Fruit fly (Drosophila melanogaster) whole organism, embryonic: ENCODE data around the gene Ubc6.

ENCODE experiments used
- Atf-2 ChIP-seq: fragments of 200-800 bp; sonication (Bioruptor generic); optimal IDR thresholded peaks from 2 replicates; lab custom pipeline; 2016; ENCODE audit warnings: missing biosample characterization, missing genetic modification characterization
- BtbVII ChIP-seq: fragments of 200-800 bp; sonication (Bioruptor generic); optimal IDR thresholded peaks from 3 replicates; lab custom pipeline; 2017; ENCODE audit warnings: missing biosample characterization, mild to moderate bottlenecking, missing genetic modification characterization
- CG10209 ChIP-seq: fragments of 200-800 bp; sonication (Bioruptor generic); optimal IDR thresholded peaks from 3 replicates; lab custom pipeline; 2017; ENCODE audit warnings: missing biosample characterization, mild to moderate bottlenecking, missing genetic modification characterization, missing genetic modification reagents
- CG10267 ChIP-seq: fragments of 200-800 bp; sonication (Bioruptor generic); optimal IDR thresholded peaks from 2 replicates; lab custom pipeline; 2018; ENCODE audit warnings: missing biosample characterization, mild to moderate bottlenecking, missing genetic modification characterization, moderate library complexity
- CG11085 ChIP-seq: fragments of 200-800 bp; sonication (Bioruptor generic); IDR thresholded peaks from 2 replicates; pipeline ENCODE4 v1.3.6; 2022; ENCODE audit warnings: missing biosample characterization, missing genetic modification characterization
- CG13894 ChIP-seq: fragments of 200-800 bp; sonication (Bioruptor generic); optimal IDR thresholded peaks from 3 replicates; lab custom pipeline; 2018; ENCODE audit warnings: missing biosample characterization, mild to moderate bottlenecking, missing genetic modification characterization, moderate library complexity
- CG14965 ChIP-seq: fragments of 200-800 bp; sonication (Bioruptor generic); optimal IDR thresholded peaks from 2 replicates; lab custom pipeline; 2016; ENCODE audit warnings: missing biosample characterization, missing genetic modification characterization, borderline replicate concordance
- CG15696 ChIP-seq: fragments of 200-800 bp; sonication (Bioruptor generic); optimal IDR thresholded peaks from 2 replicates; lab custom pipeline; 2019; ENCODE audit warnings: missing biosample characterization, mild to moderate bottlenecking, missing genetic modification characterization, moderate library complexity
- CG1603 ChIP-seq: fragments of 200-800 bp; sonication (Bioruptor generic); optimal IDR thresholded peaks from 2 replicates; lab custom pipeline; 2019; ENCODE audit warnings: missing biosample characterization, mild to moderate bottlenecking, missing genetic modification characterization, moderate library complexity
- CG16779 ChIP-seq: fragments of 200-800 bp; sonication (Bioruptor generic); IDR thresholded peaks from 2 replicates; pipeline ENCODE4 v1.3.6; 2022; ENCODE audit warnings: missing biosample characterization, missing genetic modification characterization
- CG17912 ChIP-seq: fragments of 200-800 bp; sonication (Bioruptor generic); optimal IDR thresholded peaks from 2 replicates; lab custom pipeline; 2018; ENCODE audit warnings: missing biosample characterization, mild to moderate bottlenecking, missing genetic modification characterization
- CG18599 ChIP-seq: fragments of 200-800 bp; sonication (Bioruptor generic); optimal IDR thresholded peaks from 3 replicates; lab custom pipeline; 2017; ENCODE audit warnings: missing biosample characterization, missing genetic modification characterization, mild to moderate bottlenecking, moderate library complexity, missing genetic modification reagents
- CG2129 ChIP-seq: fragments of 200-800 bp; sonication (Bioruptor generic); IDR thresholded peaks from 2 replicates; pipeline ENCODE4 v1.3.6; 2022; ENCODE audit warnings: missing biosample characterization, missing genetic modification characterization; ENCODE audit not compliant: partially characterized antibody
- CG2875 ChIP-seq: fragments of 200-800 bp; sonication (Bioruptor generic); optimal IDR thresholded peaks from 2 replicates; lab custom pipeline; 2017; ENCODE audit warnings: missing biosample characterization, mild to moderate bottlenecking, missing genetic modification characterization, missing genetic modification reagents
- CG3065 ChIP-seq: fragments of 200-800 bp; sonication (Bioruptor generic); optimal IDR thresholded peaks from 2 replicates; lab custom pipeline; 2016; ENCODE audit warnings: missing biosample characterization, missing genetic modification characterization
- CG34376 ChIP-seq: fragments of 200-800 bp; sonication (Bioruptor generic); optimal IDR thresholded peaks from 2 replicates; lab custom pipeline; 2018; ENCODE audit warnings: missing biosample characterization, mild to moderate bottlenecking, missing genetic modification characterization
- CG3838 ChIP-seq: fragments of 200-800 bp; sonication (Bioruptor generic); optimal IDR thresholded peaks from 3 replicates; lab custom pipeline; 2016; ENCODE audit warnings: missing biosample characterization, missing genetic modification characterization
- CG4730 ChIP-seq: fragments of 200-800 bp; sonication (Bioruptor generic); IDR thresholded peaks from 2 replicates; pipeline ENCODE4 v1.3.6; 2022; ENCODE audit warnings: missing biosample characterization, missing genetic modification characterization
- CG7963 ChIP-seq: fragments of 200-800 bp; sonication (Bioruptor generic); IDR thresholded peaks from 3 replicates; pipeline ENCODE4 v1.3.6; 2022; ENCODE audit warnings: missing biosample characterization, missing genetic modification characterization; ENCODE audit not compliant: partially characterized antibody
- CG8924 ChIP-seq: fragments of 200-800 bp; optimal IDR thresholded peaks from 3 replicates; lab custom pipeline; 2019; ENCODE audit warnings: missing biosample characterization, mild to moderate bottlenecking, missing genetic modification characterization, moderate library complexity
- CG9437 ChIP-seq: fragments of 200-800 bp; sonication (Bioruptor generic); optimal IDR thresholded peaks from 2 replicates; lab custom pipeline; 2018; ENCODE audit warnings: missing biosample characterization, mild to moderate bottlenecking, missing genetic modification characterization
- CG9817 ChIP-seq: fragments of 200-800 bp; sonication (Bioruptor generic); optimal IDR thresholded peaks from 2 replicates; lab custom pipeline; 2018; ENCODE audit warnings: missing biosample characterization, mild to moderate bottlenecking, missing genetic modification characterization, moderate library complexity
- D ChIP-seq, 2 experiments: fragments of 200-800 bp in 1 of 2; fragments of >200 bp in 1 of 2; sonication (Bioruptor generic) in 1 of 2; optimal IDR thresholded peaks; 2 replicates in 1 of 2; 3 replicates in 1 of 2; lab custom pipeline; 2017; ENCODE audit warnings: mild to moderate bottlenecking in 1 of 2, missing biosample characterization in 1 of 2, missing genetic modification characterization in 1 of 2, missing genetic modification reagents in 1 of 2
- D19A ChIP-seq: fragments of 200-800 bp; optimal IDR thresholded peaks from 3 replicates; lab custom pipeline; 2019; ENCODE audit warnings: missing biosample characterization, mild to moderate bottlenecking, missing genetic modification characterization, moderate library complexity
- Dek ChIP-seq: fragments of 200-800 bp; sonication (Bioruptor generic); optimal IDR thresholded peaks from 3 replicates; lab custom pipeline; 2019; ENCODE audit warnings: missing biosample characterization, mild to moderate bottlenecking, missing genetic modification characterization, moderate library complexity
- Dref ChIP-seq: fragments of 200-800 bp; sonication (Bioruptor generic); IDR thresholded peaks from 2 replicates; pipeline ENCODE4 v1.3.6; 2022; ENCODE audit warnings: missing biosample characterization, missing genetic modification characterization
- Drgx ChIP-seq: fragments of 200-800 bp; sonication (Bioruptor generic); IDR thresholded peaks from 2 replicates; pipeline ENCODE4 v1.3.6; 2022; ENCODE audit warnings: missing biosample characterization, missing genetic modification characterization
- Fer2 ChIP-seq: fragments of 200-800 bp; sonication (Bioruptor generic); optimal IDR thresholded peaks from 2 replicates; lab custom pipeline; 2018; ENCODE audit warnings: missing biosample characterization, mild to moderate bottlenecking, missing genetic modification characterization, moderate library complexity
- Hr39 ChIP-seq: fragments of >200 bp; optimal IDR thresholded peaks from 2 replicates; lab custom pipeline; 2017
- Med ChIP-seq: fragments of 200-800 bp; sonication (Bioruptor generic); peaks from one replicate; lab custom pipeline; 2016; ENCODE audit warnings: missing biosample characterization, missing genetic modification characterization, mild to moderate bottlenecking, inconsistent platforms, moderate library complexity
- NFAT ChIP-seq: fragments of 200-800 bp; sonication (Bioruptor generic); IDR thresholded peaks from 2 replicates; pipeline ENCODE4 v1.3.6; 2022; ENCODE audit warnings: missing biosample characterization, missing genetic modification characterization
- Pdp1 ChIP-seq, 2 experiments: fragments of 200-800 bp; sonication (Bioruptor generic); optimal IDR thresholded peaks; 3 replicates each; lab custom pipeline; 2016; ENCODE audit warnings: missing biosample characterization in 2 of 2, missing genetic modification characterization in 2 of 2, mild to moderate bottlenecking in 1 of 2, moderate library complexity in 1 of 2
- ci ChIP-seq: fragments of 200-800 bp; sonication (Bioruptor generic); IDR thresholded peaks from 3 replicates; pipeline ENCODE4 v1.3.6; 2022; ENCODE audit warnings: missing biosample characterization, missing genetic modification characterization
- corto ChIP-seq: fragments of 200-800 bp; sonication (Bioruptor generic); optimal IDR thresholded peaks from 2 replicates; lab custom pipeline; 2016; ENCODE audit warnings: missing biosample characterization, mild to moderate bottlenecking, missing genetic modification characterization, moderate library complexity
- dan ChIP-seq: fragments of 200-800 bp; sonication (Bioruptor generic); IDR thresholded peaks from 2 replicates; pipeline ENCODE4 v1.3.6; 2022; ENCODE audit warnings: missing biosample characterization, missing genetic modification characterization
- dati ChIP-seq: fragments of 200-800 bp; sonication (Bioruptor generic); IDR thresholded peaks from 2 replicates; pipeline ENCODE4 v1.3.6; 2022; ENCODE audit warnings: missing biosample characterization, missing genetic modification characterization
- disco-r ChIP-seq: fragments of 200-800 bp; sonication (Bioruptor generic); optimal IDR thresholded peaks from 2 replicates; lab custom pipeline; 2016; ENCODE audit warnings: missing biosample characterization, missing genetic modification characterization
- eve ChIP-seq, 2 experiments: fragments of >200 bp; optimal IDR thresholded peaks; 2 replicates each; lab custom pipeline; 2017; ENCODE audit warnings: missing biosample characterization in 2 of 2, missing genetic modification characterization in 2 of 2
- gcm ChIP-seq: fragments of 200-800 bp; sonication (Bioruptor generic); optimal IDR thresholded peaks from 2 replicates; lab custom pipeline; 2019; ENCODE audit warnings: missing biosample characterization, mild to moderate bottlenecking, missing genetic modification characterization, moderate library complexity
- insv ChIP-seq, 2 experiments: fragments of 200-800 bp; sonication (Bioruptor generic); optimal IDR thresholded peaks; 3 replicates each; lab custom pipeline; 2016 to 2018; ENCODE audit warnings: missing biosample characterization in 2 of 2, missing genetic modification characterization in 2 of 2
- lab ChIP-seq: fragments of 200-800 bp; sonication (Bioruptor generic); optimal IDR thresholded peaks from 3 replicates; lab custom pipeline; 2017; ENCODE audit warnings: missing biosample characterization, missing genetic modification characterization, mild to moderate bottlenecking, moderate library complexity, missing genetic modification reagents
- org-1 ChIP-seq: fragments of 200-800 bp; sonication (Bioruptor generic); optimal IDR thresholded peaks from 2 replicates; lab custom pipeline; 2017; ENCODE audit warnings: missing biosample characterization, missing genetic modification characterization
- p53 ChIP-seq: fragments of 200-800 bp; sonication (Bioruptor generic); optimal IDR thresholded peaks from 2 replicates; lab custom pipeline; 2016; ENCODE audit warnings: missing biosample characterization, missing genetic modification characterization
- pb ChIP-seq: fragments of 200-800 bp; sonication (Bioruptor generic); optimal IDR thresholded peaks from 3 replicates; lab custom pipeline; 2016; ENCODE audit warnings: missing biosample characterization, missing genetic modification characterization
- pho ChIP-seq: fragments of 200-800 bp; sonication (Bioruptor generic); optimal IDR thresholded peaks from 2 replicates; lab custom pipeline; 2016; ENCODE audit warnings: missing biosample characterization, missing genetic modification characterization
- ro ChIP-seq: fragments of 200-800 bp; sonication (Bioruptor generic); IDR thresholded peaks from 2 replicates; pipeline ENCODE4 v1.3.6; 2022; ENCODE audit warnings: missing biosample characterization, missing genetic modification characterization
- tin ChIP-seq: fragments of 200-800 bp; sonication (Bioruptor generic); optimal IDR thresholded peaks from 3 replicates; lab custom pipeline; 2016; ENCODE audit warnings: missing biosample characterization, missing genetic modification characterization
- tna ChIP-seq: fragments of 200-800 bp; sonication (Bioruptor generic); IDR thresholded peaks from 2 replicates; pipeline ENCODE4 v1.3.6; 2022; ENCODE audit warnings: missing biosample characterization, missing genetic modification characterization; ENCODE audit not compliant: partially characterized antibody
- unc-4 ChIP-seq: fragments of 200-800 bp; sonication (Bioruptor generic); IDR thresholded peaks from 2 replicates; pipeline ENCODE4 v1.3.6; 2022; ENCODE audit warnings: missing biosample characterization, missing genetic modification characterization; ENCODE audit not compliant: partially characterized antibody

Gene Ubc6

DNA sequence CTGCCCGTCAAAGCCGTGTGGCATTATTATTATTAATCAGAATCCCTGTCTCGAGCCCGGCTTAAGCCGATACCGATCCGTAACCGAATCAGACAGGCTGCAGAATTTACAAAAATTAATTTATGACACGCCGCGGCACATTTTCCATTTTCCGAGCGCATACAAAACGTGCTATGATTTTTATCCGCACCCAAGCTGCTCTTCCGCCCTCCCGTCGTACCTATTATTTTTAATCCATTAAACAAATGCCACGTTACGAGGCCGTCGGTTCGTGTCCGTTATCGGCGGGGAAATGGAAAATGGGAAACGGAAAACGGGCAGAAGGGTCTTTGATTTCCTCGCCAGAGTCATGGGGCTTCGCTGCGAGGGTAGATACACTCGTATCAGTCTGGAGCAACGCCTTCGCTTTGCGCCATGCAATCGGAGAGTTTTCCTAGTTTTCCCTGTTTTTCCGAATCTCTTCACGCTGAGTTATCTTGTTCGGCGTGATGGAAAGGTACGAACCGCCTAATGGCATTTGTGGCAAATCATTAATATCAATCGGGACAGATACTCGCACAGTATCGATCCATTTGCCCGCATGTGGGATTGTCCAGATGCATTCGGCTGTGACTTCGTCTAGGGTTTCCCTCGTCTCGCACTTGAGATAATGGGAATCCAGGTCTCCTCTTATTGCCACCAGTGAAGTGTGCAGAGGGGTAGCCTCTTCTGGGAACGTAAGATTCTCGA is 27.8 kb upstream of the Ubc6 start (continued):
- no peak for TF ChIP-seq Pdp1 (GFP tag; optimal IDR thresholded peaks at IDR 0.05; lab: Kevin White, UChicago)
- TF ChIP-seq CG17912 (GFP tag; lab: Kevin White, UChicago) = no peak
- TF ChIP-seq CG4730 (GFP tag; lab: Robert Waterston, UW) = no peak
- no peak for TF ChIP-seq pb (GFP tag; lab: Kevin White, UChicago)
- TF ChIP-seq ro = no peak
- no peak for TF ChIP-seq Fer2
- no peak for TF ChIP-seq CG7963 (GFP tag; lab: Robert Waterston, UW)
- no peak for TF ChIP-seq CG10267 (tag; lab: Kevin White, UChicago)
- no peak for TF ChIP-seq CG3065 (GFP tag; lab: Kevin White, UChicago)
- no peak for TF ChIP-seq tin (GFP tag; lab: Kevin White, UChicago)
- no peak for TF ChIP-seq lab
- TF ChIP-seq org-1 (GFP tag; lab: Kevin White, UChicago) = no peak
- no peak for TF ChIP-seq disco-r
- peak; percentile 21 for TF ChIP-seq CG8924 (tag; lab: Kevin White, UChicago)
- no peak for TF ChIP-seq CG2129 (GFP tag; lab: Robert Waterston, UW)
- no peak for TF ChIP-seq dan (GFP tag; lab: Robert Waterston, UW)
- no peak for TF ChIP-seq Dek (tag; lab: Kevin White, UChicago)
- TF ChIP-seq BtbVII = no peak
- no peak for TF ChIP-seq Dref (GFP tag; lab: Robert Waterston, UW)
- no peak for TF ChIP-seq CG3838 (GFP tag; lab: Kevin White, UChicago)
- TF ChIP-seq gcm (GFP tag; lab: Kevin White, UChicago) = peak; percentile 59
- no peak for TF ChIP-seq CG18599
- peak; percentile 69 for TF ChIP-seq Med (GFP tag; lab: Kevin White, UChicago)
- TF ChIP-seq CG14965 (GFP tag; lab: Kevin White, UChicago) = no peak
- TF ChIP-seq CG16779 (GFP tag; lab: Robert Waterston, UW) = no peak
- no peak for TF ChIP-seq D (optimal IDR thresholded peaks at IDR 0.05; lab: Kevin White, UChicago)
- TF ChIP-seq D (GFP tag; optimal IDR thresholded peaks at IDR 0.05; lab: Kevin White, UChicago) = peak; percentile 41
- TF ChIP-seq CG1603 (tag; lab: Kevin White, UChicago) = no peak
- TF ChIP-seq insv (GFP tag; optimal IDR thresholded peaks at IDR 0.05; lab: Kevin White, UChicago) = no peak
- TF ChIP-seq eve (GFP tag; optimal IDR thresholded peaks at IDR 0.05; lab: Kevin White, UChicago) = no peak
- TF ChIP-seq ci = 0 out of 3 replicates have a peak, but pooled peaks have one; percentile 6
- no peak for TF ChIP-seq NFAT (GFP tag; lab: Robert Waterston, UW)
- TF ChIP-seq D19A = peak; percentile 46
- TF ChIP-seq corto = no peak
- no peak for TF ChIP-seq CG15696 (tag; lab: Kevin White, UChicago)

dm6 chr3R:4979143-4979728 is 26.8 kb upstream of the Ubc6 start:
- TF ChIP-seq CG34376 (GFP tag; lab: Kevin White, UChicago) = no peak
- no peak for TF ChIP-seq p53 (GFP tag; lab: Kevin White, UChicago)
- no peak for TF ChIP-seq pho (GFP tag; lab: Kevin White, UChicago)
- no peak for TF ChIP-seq CG11085 (GFP tag; lab: Robert Waterston, UW)
- no peak for TF ChIP-seq CG9817 (tag; lab: Kevin White, UChicago)
- no peak for TF ChIP-seq CG2875 (GFP tag; lab: Kevin White, UChicago)
- TF ChIP-seq dati (GFP tag; lab: Robert Waterston, UW) = no peak
- 0 out of 3 replicates have a peak, but pooled peaks have one; percentile 12 for TF ChIP-seq ci
- no peak for TF ChIP-seq CG13894 (tag; lab: Kevin White, UChicago)
- peak; percentile 19 for TF ChIP-seq CG10209
- no peak for TF ChIP-seq Atf-2 (GFP tag; lab: Kevin White, UChicago)
- TF ChIP-seq unc-4 (GFP tag; lab: Robert Waterston, UW) = no peak
- no peak for TF ChIP-seq Drgx (GFP tag; lab: Robert Waterston, UW)
- TF ChIP-seq CG9437 (GFP tag; lab: Kevin White, UChicago) = no peak
- TF ChIP-seq Hr39 (lab: Kevin White, UChicago) = no peak
- TF ChIP-seq tna (GFP tag; lab: Robert Waterston, UW) = no peak
